Worm (Caenorhabditis elegans) whole organism, L4/young adult: ENCODE data around the gene aptf-2.

ENCODE experiments used
- W03F9.2 ChIP-seq: fragments of 150-350 bp; optimal IDR thresholded peaks from 2 replicates; lab custom pipeline; 2014; ENCODE audit warnings: missing biosample characterization, missing genetic modification characterization
- dao-5 ChIP-seq: sonication (generic microtip); optimal IDR thresholded peaks from 2 replicates; lab custom pipeline; 2016; ENCODE audit warnings: missing genotype, missing genetic modification characterization, moderate library complexity, missing compliant biosample characterization
- him-1 ChIP-seq: sonication (generic microtip); optimal IDR thresholded peaks from 2 replicates; lab custom pipeline; 2016; ENCODE audit warnings: missing genotype, missing genetic modification reagents, missing genetic modification characterization, missing compliant biosample characterization

DNA sequence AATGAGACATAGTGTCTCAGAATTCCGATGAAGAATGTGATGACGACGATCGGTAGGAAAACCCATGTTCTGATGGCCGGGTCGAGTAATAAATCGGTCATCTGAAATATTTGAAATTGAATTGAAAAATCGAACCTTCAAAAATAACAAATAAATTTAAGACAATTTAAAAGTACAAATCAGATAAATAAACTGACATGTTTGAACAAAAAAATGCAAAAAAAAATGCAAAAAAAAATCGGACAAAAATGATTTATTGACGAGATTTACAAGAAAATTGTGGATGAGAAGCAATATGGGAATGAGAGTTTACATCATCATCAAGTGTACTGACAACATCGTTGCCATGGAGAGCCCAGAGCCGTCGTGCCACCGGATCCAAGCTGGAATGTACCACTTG, 34.0 kb downstream of the aptf-2 start, which contains the start of gene emc-3:
- TF ChIP-seq him-1 (tag; lab: Kevin White, UChicago) (no peak), dao-5 (tag; lab: Kevin White, UChicago) (no peak), W03F9.2 (tag; lab: Kevin White, UChicago) (no peak)
